Fruit fly (Drosophila melanogaster): ENCODE data around the gene mRpS21.

- TF ChIP-seq CTCF (optimal IDR thresholded peaks at IDR 0.05) (no peak), CG8478 (optimal IDR thresholded peaks at IDR 0.05) (no peak)
These were observed 40.6 kb upstream of the mRpS21 start for dm6 chr3R:13422178-13422577.

Measured in S2 (cell line).